Worm (Caenorhabditis elegans) whole organism, mixed stage, embryonic: ENCODE results near the gene C03E10.3.

Experiments
- ceh-43 ChIP-seq: fragments of 200-800 bp; sonication (Bioruptor generic); optimal IDR thresholded peaks from 2 replicates; lab custom pipeline; 2018; ENCODE audit warnings: mild to moderate bottlenecking, missing genetic modification characterization, moderate library complexity, missing compliant biosample characterization
- elt-3 ChIP-seq: fragments of 150-350 bp; optimal IDR thresholded peaks from 2 replicates; lab custom pipeline; 2014; ENCODE audit warnings: missing biosample characterization, missing genetic modification characterization
- lin-13 ChIP-seq: fragments of 150-350 bp; optimal IDR thresholded peaks from 2 replicates; lab custom pipeline; 2014; ENCODE audit warnings: missing biosample characterization, missing genetic modification characterization
- lsy-2 ChIP-seq: fragments of 150-350 bp; optimal IDR thresholded peaks from 2 replicates; lab custom pipeline; 2014; ENCODE audit warnings: missing biosample characterization, missing genetic modification characterization
- mls-2 ChIP-seq: sonication (generic microtip); optimal IDR thresholded peaks from 2 replicates; lab custom pipeline; 2016; ENCODE audit warnings: mild to moderate bottlenecking, missing genetic modification characterization, moderate library complexity, missing compliant biosample characterization
- nhr-76 ChIP-seq: sonication (generic microtip); optimal IDR thresholded peaks from 2 replicates; lab custom pipeline; 2017; ENCODE audit warnings: missing biosample characterization, missing genetic modification characterization
- pha-4 ChIP-seq: fragments of 150-350 bp; optimal IDR thresholded peaks from 2 replicates; lab custom pipeline; 2018; ENCODE audit warnings: missing biosample characterization, missing genetic modification reagents, missing genetic modification characterization
- snpc-4 ChIP-seq: fragments of 150-350 bp; optimal IDR thresholded peaks from 2 replicates; lab custom pipeline; 2014; ENCODE audit warnings: missing biosample characterization, missing genetic modification characterization
- tbx-8 ChIP-seq: fragments of 200-800 bp; sonication (Bioruptor generic); optimal IDR thresholded peaks from 2 replicates; lab custom pipeline; 2018; ENCODE audit warnings: mild to moderate bottlenecking, missing genetic modification characterization, moderate library complexity, missing compliant biosample characterization
- unc-39 ChIP-seq: fragments of 150-350 bp; optimal IDR thresholded peaks from 2 replicates; lab custom pipeline; 2014; ENCODE audit warnings: missing biosample characterization, missing genetic modification characterization
- unc-62 ChIP-seq: fragments of 150-350 bp; optimal IDR thresholded peaks from 2 replicates; lab custom pipeline; 2014; ENCODE audit warnings: missing biosample characterization, missing genetic modification reagents, missing genetic modification characterization

DNA sequence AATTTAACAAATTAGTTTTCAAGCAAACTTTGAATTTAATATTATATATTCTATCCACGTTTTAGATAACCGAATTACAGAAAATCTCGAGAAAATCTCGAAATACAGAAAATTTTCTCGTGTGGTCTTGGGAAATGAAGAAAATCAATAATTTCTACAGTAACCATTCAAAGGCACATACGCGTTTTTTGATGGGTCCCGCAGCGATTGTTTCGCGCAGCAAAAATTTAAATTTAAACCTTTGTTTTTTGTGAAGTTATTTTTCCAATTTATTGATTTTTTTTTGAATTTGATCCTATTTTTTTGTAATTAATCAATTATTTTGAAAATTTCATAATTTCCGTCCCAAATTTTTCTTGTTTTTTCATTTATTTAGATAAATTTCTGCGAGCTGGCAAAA is 6.7 kb upstream of the C03E10.3 start:
- no peak for TF ChIP-seq unc-39
- TF ChIP-seq lsy-2 (tag; lab: Kevin White, UChicago): no peak
- TF ChIP-seq pha-4: no peak
- TF ChIP-seq snpc-4 (tag; lab: Kevin White, UChicago): no peak
- TF ChIP-seq unc-62 (GFP tag; lab: Kevin White, UChicago): no peak
- no peak for TF ChIP-seq mls-2 (tag; lab: Kevin White, UChicago)
- TF ChIP-seq elt-3 (tag; lab: Kevin White, UChicago): no peak
- no peak for TF ChIP-seq nhr-76 (tag; lab: Kevin White, UChicago)
- no peak for TF ChIP-seq tbx-8 (GFP tag; lab: Kevin White, UChicago)
- TF ChIP-seq lin-13: no peak
- TF ChIP-seq ceh-43 (GFP tag; lab: Kevin White, UChicago): no peak
